Fruit fly (Drosophila melanogaster): ENCODE results near the gene CG9175.

CG9175 gene

dm6 chr2L:6078757-6079351 lies 19.9 kb downstream of the CG9175 start (continued):
- TF ChIP-seq CG3163 (GFP tag; optimal IDR thresholded peaks at IDR 0.05) (peak; percentile 3), CG12942 (GFP tag; optimal IDR thresholded peaks at IDR 0.05) (no peak), zfh1 (GFP tag; IDR thresholded peaks at IDR 0.05) (no peak), NC2α (GFP tag; optimal IDR thresholded peaks at IDR 0.05) (no peak), gcm2 (GFP tag; optimal IDR thresholded peaks at IDR 0.05) (peak; percentile 25), CG9727 (GFP tag; optimal IDR thresholded peaks at IDR 0.05) (no peak), cg (GFP tag; optimal IDR thresholded peaks at IDR 0.05) (peak; percentile 82), H2.0 (GFP tag; IDR thresholded peaks at IDR 0.05) (no peak), sens (GFP tag) (peak; percentile 78), BEAF-32 (GFP tag; optimal IDR thresholded peaks at IDR 0.05) (no peak), kni (GFP tag; optimal IDR thresholded peaks at IDR 0.05) (peak; percentile 99), NC2β (GFP tag; optimal IDR thresholded peaks at IDR 0.05) (no peak), D (optimal IDR thresholded peaks at IDR 0.05) (peak; percentile 50), D (GFP tag; optimal IDR thresholded peaks at IDR 0.05) (peak; percentile 11), MBD-R2 (GFP tag; IDR thresholded peaks at IDR 0.05) (no peak), lab (GFP tag; optimal IDR thresholded peaks at IDR 0.05) (no peak), Dp (GFP tag; optimal IDR thresholded peaks at IDR 0.05) (no peak), shn (GFP tag; optimal IDR thresholded peaks at IDR 0.05) (no peak), onecut (GFP tag; IDR thresholded peaks at IDR 0.05) (no peak), CG12659 (GFP tag; optimal IDR thresholded peaks at IDR 0.05) (no peak), CG9797 (GFP tag; optimal IDR thresholded peaks at IDR 0.05) (no peak), Ets65A (GFP tag) (peak; percentile 29), CG17802 (tag; optimal IDR thresholded peaks at IDR 0.05) (no peak), Six4 (GFP tag; optimal IDR thresholded peaks at IDR 0.05) (no peak), Gsc (GFP tag; IDR thresholded peaks at IDR 0.05) (no peak), CG13775 (GFP tag; optimal IDR thresholded peaks at IDR 0.05) (no peak), luna (GFP tag; optimal IDR thresholded peaks at IDR 0.05) (no peak), CG4404 (GFP tag; IDR thresholded peaks at IDR 0.05) (no peak), CG17912 (GFP tag; optimal IDR thresholded peaks at IDR 0.05) (no peak), ase (GFP tag; IDR thresholded peaks at IDR 0.05) (no peak), CG2120 (GFP tag; optimal IDR thresholded peaks at IDR 0.05) (no peak), wdn (GFP tag; IDR thresholded peaks at IDR 0.05) (no peak), prd (optimal IDR thresholded peaks at IDR 0.05) (no peak), prd (GFP tag; IDR thresholded peaks at IDR 0.05) (peak; percentile 18; the same call in 1 of the 3 replicates), inv (GFP tag; IDR thresholded peaks at IDR 0.05; ENCODE audit: partially characterized antibody) (no peak), Ravus (GFP tag; IDR thresholded peaks at IDR 0.05) (no peak), ssp (GFP tag; IDR thresholded peaks at IDR 0.05) (no peak), CG10321 (GFP tag; IDR thresholded peaks at IDR 0.05) (no peak), TFAM (GFP tag; optimal IDR thresholded peaks at IDR 0.05) (no peak), ind (GFP tag; optimal IDR thresholded peaks at IDR 0.05) (no peak), unpg (GFP tag; optimal IDR thresholded peaks at IDR 0.05) (no peak), CG1832 (GFP tag; optimal IDR thresholded peaks at IDR 0.05) (peak; percentile 41), CG17186 (GFP tag; optimal IDR thresholded peaks at IDR 0.05) (no peak), abd-A (tag; optimal IDR thresholded peaks at IDR 0.05) (peak; percentile 55), Ptx1 (GFP tag; IDR thresholded peaks at IDR 0.05) (no peak), Antp (GFP tag; optimal IDR thresholded peaks at IDR 0.05) (no peak), dimm (GFP tag; IDR thresholded peaks at IDR 0.05) (no peak), pzg (GFP tag; optimal IDR thresholded peaks at IDR 0.05) (no peak), CG4617 (GFP tag; optimal IDR thresholded peaks at IDR 0.05; ENCODE audit: borderline replicate concordance) (no peak), jumu (GFP tag; optimal IDR thresholded peaks at IDR 0.05) (no peak), crp (GFP tag; optimal IDR thresholded peaks at IDR 0.05) (peak in 1 of 2 experiments; percentile 23), CG3407 (GFP tag; optimal IDR thresholded peaks at IDR 0.05) (no peak)
